In genomic region chrII:7593227-7593626, ce11 we compare ENCODE assay signal across 8 worm cellular contexts.
TF ChIP-seq lines count a peak whose summit lies in the region.

No protein-coding gene starts in this region.

TF ChIP-seq in whole organism, L1 larva, 84 proteins besides CTCF, POLR2A, EP300 and RAD21 (continues in another document):
- TF ChIP-seq lin-15B (tag; optimal IDR thresholded peaks at IDR 0.05; lab: Kevin White, UChicago) (no peak), pax-3 (tag; optimal IDR thresholded peaks at IDR 0.05; lab: Kevin White, UChicago) (peak; percentile 13), zip-4 (GFP tag; optimal IDR thresholded peaks at IDR 0.05; lab: Kevin White, UChicago) (no peak), efl-3 (GFP tag; optimal IDR thresholded peaks at IDR 0.05; lab: Kevin White, UChicago) (no peak), C04F5.9 (tag; optimal IDR thresholded peaks at IDR 0.05; lab: Kevin White, UChicago) (no peak), ceh-8 (GFP tag; optimal IDR thresholded peaks at IDR 0.05; lab: Kevin White, UChicago) (no peak), sptf-1 (tag; optimal IDR thresholded peaks at IDR 0.05; lab: Kevin White, UChicago) (no peak), fkh-8 (tag; optimal IDR thresholded peaks at IDR 0.05; lab: Kevin White, UChicago) (peak; percentile 84), lin-13 (GFP tag; optimal IDR thresholded peaks at IDR 0.05; lab: Kevin White, UChicago) (no peak), elt-2 (tag; optimal IDR thresholded peaks at IDR 0.05; lab: Kevin White, UChicago) (no peak), unc-98 (GFP tag; IDR thresholded peaks at IDR 0.05; lab: Robert Waterston, UW) (no peak), lsy-2 (tag; optimal IDR thresholded peaks at IDR 0.05; lab: Kevin White, UChicago) (peak; percentile 3 to 23)

TF ChIP-seq in whole organism, L2 larva, 48 proteins besides CTCF, POLR2A, EP300 and RAD21 (continues in another document):
- TF ChIP-seq zag-1 (tag; optimal IDR thresholded peaks at IDR 0.05; lab: Kevin White, UChicago): peak; percentile 83
- TF ChIP-seq unc-55 (GFP tag; optimal IDR thresholded peaks at IDR 0.05; lab: Kevin White, UChicago): peak; percentile 66
- TF ChIP-seq mab-5 (tag; optimal IDR thresholded peaks at IDR 0.05; lab: Kevin White, UChicago): peak; percentile 6
- no peak for TF ChIP-seq peb-1 (tag; optimal IDR thresholded peaks at IDR 0.05; lab: Kevin White, UChicago)
- peak in 1 of 2 experiments; percentile 35 for TF ChIP-seq lsy-2 (tag; optimal IDR thresholded peaks at IDR 0.05; lab: Kevin White, UChicago)
- no peak for TF ChIP-seq nhr-11 (tag; optimal IDR thresholded peaks at IDR 0.05; lab: Kevin White, UChicago)
- TF ChIP-seq C34F6.9 (tag; optimal IDR thresholded peaks at IDR 0.05; lab: Kevin White, UChicago): peak; percentile 53
- TF ChIP-seq sma-9 (GFP tag; optimal IDR thresholded peaks at IDR 0.05; lab: Kevin White, UChicago): peak; percentile 22
- TF ChIP-seq sma-9 (tag; optimal IDR thresholded peaks at IDR 0.05; lab: Kevin White, UChicago): no peak
- no peak for TF ChIP-seq ztf-1 (GFP tag; conservative IDR thresholded peaks at IDR 0.05; lab: Robert Waterston, UW)
- peak; percentile 46 for TF ChIP-seq nhr-129 (tag; optimal IDR thresholded peaks at IDR 0.05; lab: Kevin White, UChicago)
- TF ChIP-seq lin-11 (tag; optimal IDR thresholded peaks at IDR 0.05; lab: Kevin White, UChicago): peak; percentile 38

TF ChIP-seq in whole organism, L3 larva, 47 proteins besides CTCF, POLR2A, EP300 and RAD21 (continues in another document):
- TF ChIP-seq lin-15B (tag; optimal IDR thresholded peaks at IDR 0.05; lab: Kevin White, UChicago) (no peak), pha-4 (tag; optimal IDR thresholded peaks at IDR 0.05; lab: Kevin White, UChicago) (no peak), nhr-12 (tag; optimal IDR thresholded peaks at IDR 0.05; lab: Kevin White, UChicago) (no peak), nhr-43 (tag; optimal IDR thresholded peaks at IDR 0.05; lab: Kevin White, UChicago; ENCODE audit: poor library complexity, severe bottlenecking) (no peak), skn-1 (tag; optimal IDR thresholded peaks at IDR 0.05; lab: Kevin White, UChicago) (peak; percentile 50), elt-3 (tag; optimal IDR thresholded peaks at IDR 0.05; lab: Kevin White, UChicago) (no peak), zag-1 (tag; optimal IDR thresholded peaks at IDR 0.05; lab: Kevin White, UChicago) (no peak), hmg-11 (tag; optimal IDR thresholded peaks at IDR 0.05; lab: Kevin White, UChicago) (peak; percentile 35), ceh-82 (tag; optimal IDR thresholded peaks at IDR 0.05; lab: Kevin White, UChicago) (no peak), nhr-76 (tag; optimal IDR thresholded peaks at IDR 0.05; lab: Kevin White, UChicago) (no peak), nfya-1 (tag; optimal IDR thresholded peaks at IDR 0.05; lab: Kevin White, UChicago; ENCODE audit: insufficient read depth) (peak; percentile 55), ama-1 (optimal IDR thresholded peaks at IDR 0.05; lab: Kevin White, UChicago) (no peak)

TF ChIP-seq in whole organism, L4 larva, 104 proteins besides CTCF, POLR2A, EP300 and RAD21 (continues in another document):
- TF ChIP-seq hmg-1.1 (GFP tag; IDR thresholded peaks at IDR 0.05; lab: Robert Waterston, UW) (peak; percentile 62), egl-43 (GFP tag; IDR thresholded peaks at IDR 0.05; lab: Robert Waterston, UW) (0 out of 2 replicates have a peak, but pooled peaks have one; percentile 43), dmd-6 (GFP tag; IDR thresholded peaks at IDR 0.05; lab: Robert Waterston, UW) (0 out of 2 replicates have a peak, but pooled peaks have one; percentile 12), mep-1 (tag; optimal IDR thresholded peaks at IDR 0.05; lab: Kevin White, UChicago) (peak; percentile 25), F37D6.2 (tag; optimal IDR thresholded peaks at IDR 0.05; lab: Kevin White, UChicago) (peak; percentile 80), aha-1 (tag; lab: Kevin White, UChicago) (peak; percentile 94), mes-2 (tag; optimal IDR thresholded peaks at IDR 0.05; lab: Kevin White, UChicago; ENCODE audit: poor library complexity, severe bottlenecking) (peak; percentile 3), dmd-9 (GFP tag; IDR thresholded peaks at IDR 0.05; lab: Robert Waterston, UW) (no peak), tra-1 (GFP tag; IDR thresholded peaks at IDR 0.05; lab: Robert Waterston, UW) (no peak), lsy-2 (tag; optimal IDR thresholded peaks at IDR 0.05; lab: Kevin White, UChicago) (peak in 1 of 2 experiments; percentile 27)

TF ChIP-seq in whole organism, early embryonic, 17 proteins besides CTCF, POLR2A, EP300 and RAD21:
- TF ChIP-seq hnd-1 (tag; optimal IDR thresholded peaks at IDR 0.05; lab: Kevin White, UChicago) (no peak), hmg-4 (GFP tag; optimal IDR thresholded peaks at IDR 0.05; lab: Kevin White, UChicago) (peak; percentile 26), scrt-1 (GFP tag; IDR thresholded peaks at IDR 0.05; lab: Robert Waterston, UW) (0 out of 2 replicates have a peak, but pooled peaks have one; percentile 28), tra-4 (tag; optimal IDR thresholded peaks at IDR 0.05; lab: Kevin White, UChicago) (no peak)

TF ChIP-seq in whole organism, late embryonic, 69 proteins besides CTCF, POLR2A, EP300 and RAD21 (continues in another document):
- no peak for TF ChIP-seq hlh-15 (tag; optimal IDR thresholded peaks at IDR 0.05; lab: Kevin White, UChicago)
- peak; percentile 28 for TF ChIP-seq unc-42 (tag; optimal IDR thresholded peaks at IDR 0.05; lab: Kevin White, UChicago)
- peak; percentile 24 for TF ChIP-seq F13H6.1 (tag; optimal IDR thresholded peaks at IDR 0.05; lab: Kevin White, UChicago)
- TF ChIP-seq pag-3 (tag; optimal IDR thresholded peaks at IDR 0.05; lab: Kevin White, UChicago; ENCODE audit: borderline replicate concordance): no peak
- TF ChIP-seq Y22D7AL.16 (tag; optimal IDR thresholded peaks at IDR 0.05; lab: Kevin White, UChicago): no peak
- peak; percentile 73 for TF ChIP-seq ceh-31 (tag; optimal IDR thresholded peaks at IDR 0.05; lab: Kevin White, UChicago)
- TF ChIP-seq pros-1 (tag; optimal IDR thresholded peaks at IDR 0.05; lab: Kevin White, UChicago): no peak
- no peak for TF ChIP-seq nhr-232 (tag; optimal IDR thresholded peaks at IDR 0.05; lab: Kevin White, UChicago)
- TF ChIP-seq unc-55 (GFP tag; optimal IDR thresholded peaks at IDR 0.05; lab: Kevin White, UChicago): no peak
- no peak for TF ChIP-seq pat-9 (tag; optimal IDR thresholded peaks at IDR 0.05; lab: Kevin White, UChicago)
- peak; percentile 1 for TF ChIP-seq ceh-34 (tag; optimal IDR thresholded peaks at IDR 0.05; lab: Kevin White, UChicago)
- TF ChIP-seq unc-3 (GFP tag; conservative IDR thresholded peaks at IDR 0.05; lab: Robert Waterston, UW): no peak
- no peak for TF ChIP-seq unc-3 (tag; optimal IDR thresholded peaks at IDR 0.05; lab: Kevin White, UChicago)
- TF ChIP-seq gmeb-2 (tag; optimal IDR thresholded peaks at IDR 0.05; lab: Kevin White, UChicago): no peak
- TF ChIP-seq dve-1 (tag; optimal IDR thresholded peaks at IDR 0.05; lab: Kevin White, UChicago): no peak
- TF ChIP-seq hlh-8 (tag; optimal IDR thresholded peaks at IDR 0.05; lab: Kevin White, UChicago): no peak

TF ChIP-seq in whole organism, mixed stage, embryonic, 35 proteins besides CTCF, POLR2A, EP300 and RAD21:
- TF ChIP-seq ces-1 (GFP tag; optimal IDR thresholded peaks at IDR 0.05; lab: Kevin White, UChicago): peak; percentile 18
- peak; percentile 61 for TF ChIP-seq mls-2 (tag; optimal IDR thresholded peaks at IDR 0.05; lab: Kevin White, UChicago)
- TF ChIP-seq drap-1 (GFP tag; optimal IDR thresholded peaks at IDR 0.05; lab: Kevin White, UChicago): peak; percentile 21
- no peak for TF ChIP-seq mab-5 (tag; optimal IDR thresholded peaks at IDR 0.05; lab: Kevin White, UChicago)
- TF ChIP-seq sptf-1 (tag; optimal IDR thresholded peaks at IDR 0.05; lab: Kevin White, UChicago): peak; percentile 30
- peak; percentile 21 for TF ChIP-seq mep-1 (tag; optimal IDR thresholded peaks at IDR 0.05; lab: Kevin White, UChicago)
- TF ChIP-seq ceh-83 (GFP tag; optimal IDR thresholded peaks at IDR 0.05; lab: Kevin White, UChicago): no peak
- no peak for TF ChIP-seq pha-4 (tag; optimal IDR thresholded peaks at IDR 0.05; lab: Kevin White, UChicago)

TF ChIP-seq in whole organism, young adult, 124 proteins besides CTCF, POLR2A, EP300 and RAD21:
- TF ChIP-seq nhr-27 (tag; optimal IDR thresholded peaks at IDR 0.05; lab: Kevin White, UChicago) (no peak), rcor-1 (GFP tag; IDR thresholded peaks at IDR 0.05; lab: Robert Waterston, UW) (peak; percentile 46; the same call in 1 of the 2 replicates), zfh-2 (GFP tag; conservative IDR thresholded peaks at IDR 0.05; lab: Robert Waterston, UW) (peak; percentile 79), K12H6.12 (tag; optimal IDR thresholded peaks at IDR 0.05; lab: Kevin White, UChicago) (peak; percentile 37), akir-1 (GFP tag; optimal IDR thresholded peaks at IDR 0.05; lab: Kevin White, UChicago) (no peak), egl-44 (GFP tag; IDR thresholded peaks at IDR 0.05; lab: Robert Waterston, UW) (no peak), ceh-27 (GFP tag; optimal IDR thresholded peaks at IDR 0.05; lab: Kevin White, UChicago) (peak; percentile 18), K11D2.4 (GFP tag; IDR thresholded peaks at IDR 0.05; lab: Robert Waterston, UW) (0 out of 2 replicates have a peak, but pooled peaks have one; percentile 25), snpc-1.3 (tag; optimal IDR thresholded peaks at IDR 0.05; lab: Kevin White, UChicago; ENCODE audit: insufficient read depth) (no peak), egrh-3 (GFP tag; IDR thresholded peaks at IDR 0.05; lab: Robert Waterston, UW) (no peak), chd-7 (tag; optimal IDR thresholded peaks at IDR 0.05; lab: Kevin White, UChicago) (peak; percentile 25)
